Worm (Caenorhabditis elegans): Measurements from ENCODE around the gene C43C3.4.

ce11 chrX:9629552-9629951, 45.1 kb downstream of the C43C3.4 start:
- TF ChIP-seq him-1 (tag; optimal IDR thresholded peaks at IDR 0.05) (no peak), W03F9.2 (tag; optimal IDR thresholded peaks at IDR 0.05) (no peak)

Measured in whole organism, L4/young adult.